Worm (Caenorhabditis elegans): ENCODE results near the gene C07A9.5.

DNA sequence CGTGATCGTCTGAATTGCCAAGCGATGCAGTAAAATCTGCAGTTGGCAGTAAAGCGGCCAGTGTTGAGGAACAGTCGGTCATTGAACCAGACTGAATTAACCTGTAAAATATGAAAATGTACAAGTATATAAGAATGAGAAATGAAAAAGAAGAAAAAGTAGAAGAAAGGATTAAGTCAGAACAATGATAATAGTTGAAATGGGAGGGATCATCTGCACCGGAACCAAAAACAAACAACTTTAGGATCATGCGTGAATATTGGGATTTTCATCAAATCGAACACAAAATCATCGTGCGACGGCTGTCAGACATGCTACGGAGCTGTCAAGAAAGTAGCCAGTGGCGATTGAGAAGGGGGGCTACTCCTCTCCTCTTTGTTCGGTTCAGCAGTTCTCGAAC lies 45.6 kb downstream of the C07A9.5 start, which contains the start of gene gei-13:
- TF ChIP-seq Y67H2A.10 (GFP tag; conservative IDR thresholded peaks at IDR 0.05) (no peak), cebp-1 (GFP tag; IDR thresholded peaks at IDR 0.05) (no peak), cebp-1 (tag; optimal IDR thresholded peaks at IDR 0.05) (no peak)
